Fruit fly (Drosophila melanogaster): ENCODE measurements around the gene Nadsyn.

The Nadsyn gene

DNA sequence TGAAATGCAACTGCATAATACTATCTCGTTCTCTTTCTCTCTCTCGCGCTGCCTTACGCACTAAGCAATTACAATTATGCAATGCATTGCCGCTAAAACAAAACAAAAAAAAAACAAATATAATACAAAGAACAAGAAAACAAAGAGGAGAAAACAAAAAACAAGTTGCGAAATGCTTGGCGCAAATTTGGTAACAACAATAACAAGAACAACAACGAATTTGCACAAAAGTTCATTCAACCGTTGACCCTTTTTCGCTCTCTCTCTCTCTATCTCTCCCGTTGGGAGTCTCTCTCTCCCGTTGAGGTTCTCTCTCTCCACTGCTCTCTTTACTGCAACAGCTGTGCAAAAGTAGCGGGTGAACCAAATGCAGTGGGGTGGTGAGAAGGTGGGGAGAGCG lies 29.0 kb upstream of the Nadsyn start (continued):
- TF ChIP-seq fkh (GFP tag; optimal IDR thresholded peaks at IDR 0.05), result no peak
- TF ChIP-seq CG8119 (GFP tag; IDR thresholded peaks at IDR 0.05), result peak; percentile 41; the same call in 1 of the 3 replicates
- no peak for TF ChIP-seq CG3032 (tag; optimal IDR thresholded peaks at IDR 0.05)
- peak; percentile 77 for TF ChIP-seq Eip78C (GFP tag)
- TF ChIP-seq CG10669 (GFP tag; optimal IDR thresholded peaks at IDR 0.05), result no peak
- no peak for TF ChIP-seq Sox15 (GFP tag; optimal IDR thresholded peaks at IDR 0.05)
- TF ChIP-seq Eip75B (GFP tag; optimal IDR thresholded peaks at IDR 0.05), result peak; percentile 2
- TF ChIP-seq CG6276 (GFP tag; optimal IDR thresholded peaks at IDR 0.05), result no peak
- TF ChIP-seq CG6163 (GFP tag; IDR thresholded peaks at IDR 0.05), result 0 out of 3 replicates have a peak, but pooled peaks have one; percentile 6
- TF ChIP-seq eg (GFP tag; IDR thresholded peaks at IDR 0.05), result peak; percentile 66; the same call in 2 of the 3 replicates
- no peak for TF ChIP-seq CG6792 (GFP tag; optimal IDR thresholded peaks at IDR 0.05)
- peak; percentile 92 for TF ChIP-seq vri (GFP tag; optimal IDR thresholded peaks at IDR 0.05)
- no peak for TF ChIP-seq Smox (GFP tag; optimal IDR thresholded peaks at IDR 0.05)
- no peak for TF ChIP-seq CG8632 (GFP tag; optimal IDR thresholded peaks at IDR 0.05)
- TF ChIP-seq fd59A (GFP tag; optimal IDR thresholded peaks at IDR 0.05), result no peak
- TF ChIP-seq Hr38 (GFP tag; optimal IDR thresholded peaks at IDR 0.05), result no peak
- TF ChIP-seq dac (GFP tag; optimal IDR thresholded peaks at IDR 0.05), result no peak
- TF ChIP-seq CG11762 (GFP tag; optimal IDR thresholded peaks at IDR 0.05; ENCODE audit: insufficient read depth), result no peak
- TF ChIP-seq pdm3 (GFP tag; optimal IDR thresholded peaks at IDR 0.05), result no peak

DNA sequence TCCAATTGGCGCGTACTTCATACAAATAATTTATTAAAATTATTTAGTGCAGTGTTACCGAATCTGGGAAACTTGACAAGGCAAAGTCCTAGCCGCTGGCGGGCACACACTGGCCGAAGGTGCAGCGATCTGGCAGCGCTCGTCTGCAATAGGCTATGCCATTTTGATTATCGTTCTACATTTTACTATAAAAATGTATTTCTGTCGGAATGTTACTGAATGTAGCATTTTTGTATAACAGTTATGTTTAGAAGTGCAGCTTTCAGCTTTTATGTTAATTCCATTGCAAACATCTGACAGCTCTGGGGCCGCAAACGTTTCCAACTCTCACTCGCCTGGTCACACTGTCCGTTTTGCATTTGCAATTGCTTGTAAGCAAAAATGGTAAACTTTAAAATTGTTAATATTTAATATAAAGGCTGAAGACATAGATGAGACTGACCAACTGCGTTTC lies 26.5 kb upstream of the Nadsyn start, which contains the start of gene Grip91:
Grip91 (minus strand) TSS at position 85 of the 454 bp plus-strand sequence.
- TF ChIP-seq salr (GFP tag; optimal IDR thresholded peaks at IDR 0.05) (no peak), Eip78C (GFP tag) (peak; percentile 60), cyc (GFP tag; optimal IDR thresholded peaks at IDR 0.05) (no peak), topi (GFP tag; optimal IDR thresholded peaks at IDR 0.05) (peak; percentile 6), spab (GFP tag; optimal IDR thresholded peaks at IDR 0.05) (no peak), ss (GFP tag; optimal IDR thresholded peaks at IDR 0.05) (peak in 1 of 2 experiments; percentile 4), CG11294 (GFP tag; IDR thresholded peaks at IDR 0.05) (no peak), Met (GFP tag; optimal IDR thresholded peaks at IDR 0.05) (no peak), esn (GFP tag; optimal IDR thresholded peaks at IDR 0.05) (no peak), Sox14 (GFP tag; optimal IDR thresholded peaks at IDR 0.05) (peak; percentile 35), CG8632 (GFP tag; optimal IDR thresholded peaks at IDR 0.05) (no peak), pdm3 (GFP tag; optimal IDR thresholded peaks at IDR 0.05) (no peak), CG31627 (GFP tag; optimal IDR thresholded peaks at IDR 0.05) (peak; percentile 2), achi (GFP tag; optimal IDR thresholded peaks at IDR 0.05) (peak; percentile 51), Hr39 (GFP tag; optimal IDR thresholded peaks at IDR 0.05) (no peak), svp (GFP tag) (peak; percentile 51), Hr38 (GFP tag; optimal IDR thresholded peaks at IDR 0.05) (no peak)

DNA sequence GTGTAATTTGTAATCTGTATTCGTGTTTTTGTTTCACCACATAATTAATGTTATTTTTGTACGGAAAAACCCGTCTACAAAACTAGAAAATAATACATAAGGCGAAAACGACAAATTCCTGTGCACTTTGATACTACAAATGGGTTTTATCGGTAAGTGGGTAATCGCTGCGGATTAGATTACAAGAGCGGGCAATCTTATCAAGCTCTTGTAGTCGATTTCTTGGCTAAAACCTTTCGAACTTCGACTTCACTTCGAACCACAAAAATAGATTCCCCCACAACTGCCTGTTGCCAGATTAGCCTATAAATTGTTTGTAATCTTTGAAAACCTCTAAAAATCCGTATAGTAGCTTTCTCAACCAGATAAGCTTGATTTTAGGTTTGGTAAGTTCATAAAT lies 22.9 kb upstream of the Nadsyn start:
- TF ChIP-seq CG11294 (GFP tag; IDR thresholded peaks at IDR 0.05) (no peak), vri (GFP tag; optimal IDR thresholded peaks at IDR 0.05) (peak; percentile 6)

DNA sequence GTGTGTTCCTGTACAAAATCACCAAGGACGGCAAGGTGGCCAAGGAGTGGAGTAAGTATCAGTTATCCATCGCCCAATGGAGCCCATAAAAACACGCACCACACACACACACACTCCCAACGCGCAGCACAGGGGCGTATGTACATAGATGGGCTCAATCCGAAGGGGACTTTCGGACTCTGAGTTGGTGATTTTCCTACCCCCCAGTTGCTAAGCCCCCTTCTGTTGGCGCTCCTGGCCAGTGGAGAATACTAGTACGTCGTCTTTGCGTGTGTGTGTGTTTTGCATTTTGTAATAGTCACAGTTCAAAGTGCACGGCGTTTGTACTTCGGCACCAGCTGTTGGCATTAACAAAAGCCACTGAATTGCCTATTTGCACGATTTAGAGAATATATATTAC lies 22.0 kb upstream of the Nadsyn start:
- TF ChIP-seq salr (GFP tag; optimal IDR thresholded peaks at IDR 0.05) (peak; percentile 71 to 81), CG6854 (GFP tag; optimal IDR thresholded peaks at IDR 0.05) (peak; percentile 35), CG15336 (GFP tag; IDR thresholded peaks at IDR 0.05) (peak; percentile 79), CG34406 (GFP tag; optimal IDR thresholded peaks at IDR 0.05) (peak; percentile 66), eg (GFP tag; IDR thresholded peaks at IDR 0.05) (peak; percentile 94), CG3919 (GFP tag; optimal IDR thresholded peaks at IDR 0.05) (peak; percentile 87), fd85E (GFP tag; optimal IDR thresholded peaks at IDR 0.05) (peak; percentile 11), spab (GFP tag; optimal IDR thresholded peaks at IDR 0.05) (peak; percentile 83), Sox14 (GFP tag; optimal IDR thresholded peaks at IDR 0.05) (peak; percentile 79), Lpt (GFP tag; optimal IDR thresholded peaks at IDR 0.05) (peak; percentile 76), Eip93F (GFP tag; optimal IDR thresholded peaks at IDR 0.05) (peak; percentile 27), Ets96B (tag; optimal IDR thresholded peaks at IDR 0.05) (peak; percentile 80), CG31627 (GFP tag; optimal IDR thresholded peaks at IDR 0.05) (peak; percentile 74), Gug (GFP tag; IDR thresholded peaks at IDR 0.05) (peak; percentile 78), CG32006 (GFP tag; optimal IDR thresholded peaks at IDR 0.05) (peak; percentile 83), CG10669 (GFP tag; optimal IDR thresholded peaks at IDR 0.05) (peak; percentile 81), fkh (GFP tag; optimal IDR thresholded peaks at IDR 0.05) (peak; percentile 13), Blimp-1 (GFP tag; optimal IDR thresholded peaks at IDR 0.05) (peak; percentile 17), CG11902 (GFP tag; optimal IDR thresholded peaks at IDR 0.05) (peak; percentile 48), ss (GFP tag; optimal IDR thresholded peaks at IDR 0.05) (peak; percentile 94), CG7368 (GFP tag; optimal IDR thresholded peaks at IDR 0.05) (peak; percentile 89), CG6163 (GFP tag; IDR thresholded peaks at IDR 0.05) (peak; percentile 91), Hr4 (GFP tag; optimal IDR thresholded peaks at IDR 0.05) (peak; percentile 74), Met (GFP tag; optimal IDR thresholded peaks at IDR 0.05) (peak; percentile 69)

All from whole organism, prepupa.